Worm (Caenorhabditis elegans): Measurements from ENCODE around the gene Y39B6A.29.

ce11 chrV:19047442-19047841 is 22.9 kb upstream of the Y39B6A.29 start:
- TF ChIP-seq F37D6.2 (tag; optimal IDR thresholded peaks at IDR 0.05) (no peak), ZK546.5 (tag; optimal IDR thresholded peaks at IDR 0.05) (no peak), nhr-10 (tag; optimal IDR thresholded peaks at IDR 0.05) (no peak), nhr-28 (tag; optimal IDR thresholded peaks at IDR 0.05) (no peak), hlh-30 (tag; optimal IDR thresholded peaks at IDR 0.05; ENCODE audit: insufficient read depth) (no peak), hif-1 (tag; optimal IDR thresholded peaks at IDR 0.05) (no peak), fkh-10 (GFP tag; optimal IDR thresholded peaks at IDR 0.05) (no peak), dmd-8 (GFP tag; IDR thresholded peaks at IDR 0.05) (no peak), ama-1 (optimal IDR thresholded peaks at IDR 0.05) (no peak), daf-12 (tag; optimal IDR thresholded peaks at IDR 0.05) (no peak), lin-29 (GFP tag; IDR thresholded peaks at IDR 0.05) (no peak), nhr-237 (tag; optimal IDR thresholded peaks at IDR 0.05) (no peak)
